Worm (Caenorhabditis elegans) whole organism, L1 larva: ENCODE measurements around the gene H02F09.3.
A peak's percentile ranks its signal among the peaks of the same experiment; 100 is the strongest.

Experiments
- C04F5.9 ChIP-seq: sonication (generic microtip); optimal IDR thresholded peaks from 2 replicates; lab custom pipeline; 2016; ENCODE audit warnings: missing genetic modification characterization, missing compliant biosample characterization
- aha-1 ChIP-seq: fragments of 150-350 bp; optimal IDR thresholded peaks from 2 replicates; lab custom pipeline; 2014; ENCODE audit warnings: missing biosample characterization, missing genetic modification characterization
- aly-2 ChIP-seq: fragments of 150-350 bp; optimal IDR thresholded peaks from 2 replicates; lab custom pipeline; 2014; ENCODE audit warnings: missing biosample characterization, missing genetic modification characterization
- blmp-1 ChIP-seq: fragments of 150-350 bp; optimal IDR thresholded peaks from 2 replicates; lab custom pipeline; 2014; ENCODE audit warnings: missing biosample characterization, missing genetic modification characterization
- ceh-90 ChIP-seq: sonication (generic microtip); optimal IDR thresholded peaks from 2 replicates; lab custom pipeline; 2016; ENCODE audit warnings: missing genetic modification characterization, missing compliant biosample characterization
- dpl-1 ChIP-seq, 3 experiments: fragments of 150-350 bp in 2 of 3; sonication (generic microtip) in 1 of 3; optimal IDR thresholded peaks; 2 replicates each; lab custom pipeline; 2014 to 2017; ENCODE audit warnings: missing biosample characterization in 3 of 3, missing genetic modification characterization in 3 of 3, missing genetic modification reagents in 3 of 3
- egl-13 ChIP-seq: sonication (generic microtip); optimal IDR thresholded peaks from 2 replicates; lab custom pipeline; 2016; ENCODE audit warnings: missing genotype, missing genetic modification reagents, missing genetic modification characterization, missing compliant biosample characterization
- egl-27 ChIP-seq, 2 experiments: fragments of 150-350 bp in 1 of 2; sonication (generic microtip); optimal IDR thresholded peaks; 3 replicates each; lab custom pipeline; 2017 to 2018; ENCODE audit warnings: missing biosample characterization in 2 of 2, missing genetic modification characterization in 2 of 2, missing genetic modification reagents in 2 of 2
- elt-2 ChIP-seq: sonication (generic microtip); optimal IDR thresholded peaks from 2 replicates; lab custom pipeline; 2016; ENCODE audit warnings: missing genetic modification characterization, mild to moderate bottlenecking, inconsistent platforms, missing compliant biosample characterization, missing genetic modification reagents
- fkh-8 ChIP-seq: sonication (generic microtip); optimal IDR thresholded peaks from 2 replicates; lab custom pipeline; 2016; ENCODE audit warnings: mild to moderate bottlenecking, missing genetic modification characterization, missing compliant biosample characterization
- grh-1 ChIP-seq: fragments of 200-800 bp; sonication (Bioruptor generic); IDR thresholded peaks from 2 replicates; pipeline ENCODE4 v1.3.6; 2022; ENCODE audit warnings: missing genetic modification reagents, missing genetic modification characterization, missing compliant biosample characterization
- hlh-17 ChIP-seq: fragments of 200-800 bp; sonication (Bioruptor generic); optimal IDR thresholded peaks from 2 replicates; lab custom pipeline; 2018; ENCODE audit warnings: missing genetic modification characterization, mild to moderate bottlenecking, missing compliant biosample characterization, moderate library complexity, borderline replicate concordance
- hpl-2 ChIP-seq: fragments of 150-350 bp; optimal IDR thresholded peaks from 2 replicates; lab custom pipeline; 2014; ENCODE audit warnings: missing biosample characterization, missing genetic modification reagents, missing genetic modification characterization
- lin-13 ChIP-seq: fragments of 150-350 bp; optimal IDR thresholded peaks from 2 replicates; lab custom pipeline; 2014; ENCODE audit warnings: missing biosample characterization, missing genetic modification reagents, missing genetic modification characterization
- lin-14 ChIP-seq: fragments of 200-800 bp; sonication (Bioruptor generic); optimal IDR thresholded peaks from 2 replicates; lab custom pipeline; 2018; ENCODE audit warnings: mild to moderate bottlenecking, missing genetic modification characterization, moderate library complexity, missing compliant biosample characterization
- lin-39 ChIP-seq: fragments of 150-350 bp; optimal IDR thresholded peaks from 2 replicates; lab custom pipeline; 2014; ENCODE audit warnings: missing biosample characterization, missing genetic modification reagents, missing genetic modification characterization
- mdl-1 ChIP-seq, 2 experiments: fragments of 150-350 bp; optimal IDR thresholded peaks; 2 replicates each; lab custom pipeline; 2014 to 2017; ENCODE audit warnings: missing biosample characterization in 2 of 2, missing genetic modification characterization in 2 of 2, inconsistent platforms in 1 of 2
- mef-2 ChIP-seq: fragments of 150-350 bp; optimal IDR thresholded peaks from 2 replicates; lab custom pipeline; 2014; ENCODE audit warnings: missing biosample characterization, missing genetic modification characterization
- mep-1 ChIP-seq: fragments of 150-350 bp; optimal IDR thresholded peaks from 2 replicates; lab custom pipeline; 2014; ENCODE audit warnings: missing biosample characterization, missing genetic modification characterization
- nhr-11 ChIP-seq: fragments of 150-350 bp; optimal IDR thresholded peaks from 2 replicates; lab custom pipeline; 2014; ENCODE audit warnings: missing biosample characterization, missing genetic modification characterization
- nhr-19 ChIP-seq: fragments of 200-800 bp; sonication (Bioruptor generic); conservative IDR thresholded peaks from 2 replicates; pipeline ENCODE4 v1.3.6; 2022; ENCODE audit warnings: missing genetic modification characterization, missing compliant biosample characterization
- nhr-47 ChIP-seq: sonication (generic microtip); optimal IDR thresholded peaks from 2 replicates; lab custom pipeline; 2016; ENCODE audit warnings: mild to moderate bottlenecking, missing genetic modification characterization, moderate library complexity, missing compliant biosample characterization
- nhr-71 ChIP-seq: sonication (generic microtip); optimal IDR thresholded peaks from 2 replicates; lab custom pipeline; 2016; ENCODE audit warnings: mild to moderate bottlenecking, missing genetic modification characterization, moderate library complexity, missing compliant biosample characterization
- nhr-76 ChIP-seq: sonication (generic microtip); optimal IDR thresholded peaks from 2 replicates; lab custom pipeline; 2017; ENCODE audit warnings: missing biosample characterization, missing genetic modification characterization
- nhr-85 ChIP-seq: sonication (generic microtip); peaks from one replicate; lab custom pipeline; 2016; ENCODE audit warnings: missing genetic modification characterization, inconsistent platforms, missing compliant biosample characterization
- pax-3 ChIP-seq: fragments of 200-800 bp; sonication (Bioruptor generic); optimal IDR thresholded peaks from 2 replicates; lab custom pipeline; 2018; ENCODE audit warnings: mild to moderate bottlenecking, missing genetic modification characterization, moderate library complexity, missing compliant biosample characterization
- pqm-1 ChIP-seq: sonication (generic microtip); optimal IDR thresholded peaks from 3 replicates; lab custom pipeline; 2017; ENCODE audit warnings: missing biosample characterization, missing genetic modification characterization
- sox-4 ChIP-seq: sonication (generic microtip); optimal IDR thresholded peaks from 2 replicates; lab custom pipeline; 2016; ENCODE audit warnings: missing genetic modification characterization, missing compliant biosample characterization
- sptf-1 ChIP-seq: fragments of 150-350 bp; optimal IDR thresholded peaks from 2 replicates; lab custom pipeline; 2014; ENCODE audit warnings: missing biosample characterization, missing genetic modification characterization
- sup-37 ChIP-seq: fragments of 200-800 bp; sonication (Bioruptor generic); optimal IDR thresholded peaks from 2 replicates; lab custom pipeline; 2018; ENCODE audit warnings: mild to moderate bottlenecking, missing genetic modification characterization, missing compliant biosample characterization
- unc-62 ChIP-seq: fragments of 150-350 bp; optimal IDR thresholded peaks from 2 replicates; lab custom pipeline; 2014; ENCODE audit warnings: missing biosample characterization, missing genetic modification reagents, missing genetic modification characterization
- xbp-1 ChIP-seq: sonication (generic microtip); optimal IDR thresholded peaks from 2 replicates; lab custom pipeline; 2016; ENCODE audit warnings: missing genetic modification characterization, missing compliant biosample characterization
- zag-1 ChIP-seq: fragments of 150-350 bp; optimal IDR thresholded peaks from 2 replicates; lab custom pipeline; 2014; ENCODE audit warnings: missing biosample characterization, missing genetic modification characterization
- ztf-4 ChIP-seq: fragments of 150-350 bp; optimal IDR thresholded peaks from 2 replicates; lab custom pipeline; 2014; ENCODE audit warnings: missing biosample characterization, missing genetic modification characterization

Gene H02F09.3

ce11 chrX:1546878-1547555 is 21.5 kb upstream of the H02F09.3 start, which contains the start of gene K06A9.1:
Gene K06A9.1 (plus strand): TSS chrX:1547505.
- TF ChIP-seq nhr-71 (tag; lab: Kevin White, UChicago) = no peak
- TF ChIP-seq nhr-76 = no peak
- no peak for TF ChIP-seq egl-13 (tag; lab: Kevin White, UChicago)
- peak; percentile 36 for TF ChIP-seq elt-2
- no peak for TF ChIP-seq sox-4 (tag; lab: Kevin White, UChicago)
- TF ChIP-seq hpl-2 (GFP tag; lab: Kevin White, UChicago) = no peak
- TF ChIP-seq, all 84 proteins: peak for 1

ce11 chrX:1549095-1549494 is 19.4 kb upstream of the H02F09.3 start:
- TF ChIP-seq egl-27 (tag; optimal IDR thresholded peaks at IDR 0.05; lab: Kevin White, UChicago) = no peak
- TF ChIP-seq unc-62 (GFP tag; lab: Kevin White, UChicago) = no peak
- TF ChIP-seq aha-1 (tag; lab: Kevin White, UChicago) = no peak
- no peak for TF ChIP-seq ztf-4 (tag; lab: Kevin White, UChicago)
- TF ChIP-seq mdl-1 (tag; optimal IDR thresholded peaks at IDR 0.05; lab: Kevin White, UChicago) = no peak
- no peak for TF ChIP-seq sup-37 (GFP tag; lab: Kevin White, UChicago)
- TF ChIP-seq mef-2 (tag; lab: Kevin White, UChicago) = no peak
- TF ChIP-seq aly-2 (tag; lab: Kevin White, UChicago) = no peak
- TF ChIP-seq sptf-1 (tag; lab: Kevin White, UChicago) = no peak
- TF ChIP-seq fkh-8 = no peak
- TF ChIP-seq nhr-11 (tag; lab: Kevin White, UChicago) = no peak
- TF ChIP-seq lin-14 = no peak
- no peak for TF ChIP-seq lin-13 (GFP tag; lab: Kevin White, UChicago)
- no peak for TF ChIP-seq grh-1
- no peak for TF ChIP-seq lin-39 (tag; lab: Kevin White, UChicago)
- TF ChIP-seq nhr-47 (tag; lab: Kevin White, UChicago) = no peak
- no peak for TF ChIP-seq nhr-19 (GFP tag; lab: Robert Waterston, UW)

- TF ChIP-seq mep-1 (no peak), hlh-17 (no peak), egl-13 (tag; lab: Kevin White, UChicago) (no peak), blmp-1 (tag; lab: Kevin White, UChicago) (no peak), lin-13 (GFP tag; lab: Kevin White, UChicago) (no peak), xbp-1 (no peak), lin-39 (tag; lab: Kevin White, UChicago) (no peak), pqm-1 (tag; lab: Kevin White, UChicago) (no peak), C04F5.9 (tag; lab: Kevin White, UChicago) (no peak), dpl-1 (GFP tag; optimal IDR thresholded peaks at IDR 0.05; lab: Kevin White, UChicago) (no peak), zag-1 (tag; lab: Kevin White, UChicago) (no peak)
- TF ChIP-seq, all 84 proteins: peak for 0
These were observed 11.6 kb upstream of the H02F09.3 start for ce11 chrX:1556917-1557316.

ce11 chrX:1571949-1572348 is 3.5 kb downstream of the H02F09.3 start, which contains the start of gene H02F09.2:
Gene H02F09.2 (plus strand): TSS chrX:1572249.
- no peak for TF ChIP-seq dpl-1 (GFP tag; optimal IDR thresholded peaks at IDR 0.05; lab: Kevin White, UChicago)
- TF ChIP-seq pax-3 (tag; lab: Kevin White, UChicago) = no peak
- TF ChIP-seq nhr-85 = no peak
- TF ChIP-seq, all 84 proteins: peak for 0

ce11 chrX:1576337-1576736 is 7.9 kb downstream of the H02F09.3 start, which contains the start of gene wrt-9:
Gene wrt-9 (plus strand): TSS chrX:1576637.
- TF ChIP-seq aha-1 (tag; lab: Kevin White, UChicago) = no peak
- no peak for TF ChIP-seq lin-13 (GFP tag; lab: Kevin White, UChicago)
- TF ChIP-seq nhr-47 (tag; lab: Kevin White, UChicago) = no peak
- no peak for TF ChIP-seq ceh-90
